Worm (Caenorhabditis elegans) whole organism, L3 larva: ENCODE results near the gene F19B6.10.

ENCODE experiments used
- R02D3.7 ChIP-seq: fragments of 150-350 bp; optimal IDR thresholded peaks from 2 replicates; lab custom pipeline; 2014; ENCODE audit warnings: missing biosample characterization, missing genetic modification characterization
- ceh-9 ChIP-seq: sonication (generic microtip); optimal IDR thresholded peaks from 2 replicates; lab custom pipeline; 2018; ENCODE audit warnings: missing biosample characterization, missing genetic modification characterization
- elt-1 ChIP-seq: fragments of 150-350 bp; optimal IDR thresholded peaks from 2 replicates; lab custom pipeline; 2014; ENCODE audit warnings: missing biosample characterization, missing genetic modification characterization
- nhr-237 ChIP-seq: fragments of 150-350 bp; optimal IDR thresholded peaks from 2 replicates; lab custom pipeline; 2014; ENCODE audit warnings: missing biosample characterization, missing genetic modification characterization
- nhr-25 ChIP-seq: sonication (generic microtip); optimal IDR thresholded peaks from 2 replicates; lab custom pipeline; 2017; ENCODE audit warnings: missing biosample characterization, missing genetic modification characterization
- nhr-28 ChIP-seq: fragments of 150-350 bp; optimal IDR thresholded peaks from 2 replicates; lab custom pipeline; 2014; ENCODE audit warnings: missing biosample characterization, missing genetic modification characterization
- nhr-43 ChIP-seq: sonication (generic microtip); optimal IDR thresholded peaks from 2 replicates; lab custom pipeline; 2016; ENCODE audit warnings: mild to moderate bottlenecking, missing genetic modification characterization, missing compliant biosample characterization; ENCODE audit not compliant: poor library complexity, severe bottlenecking
- tbx-2 ChIP-seq: sonication (generic microtip); optimal IDR thresholded peaks from 2 replicates; lab custom pipeline; 2016; ENCODE audit warnings: mild to moderate bottlenecking, missing genetic modification characterization, missing compliant biosample characterization

Gene F19B6.10

DNA sequence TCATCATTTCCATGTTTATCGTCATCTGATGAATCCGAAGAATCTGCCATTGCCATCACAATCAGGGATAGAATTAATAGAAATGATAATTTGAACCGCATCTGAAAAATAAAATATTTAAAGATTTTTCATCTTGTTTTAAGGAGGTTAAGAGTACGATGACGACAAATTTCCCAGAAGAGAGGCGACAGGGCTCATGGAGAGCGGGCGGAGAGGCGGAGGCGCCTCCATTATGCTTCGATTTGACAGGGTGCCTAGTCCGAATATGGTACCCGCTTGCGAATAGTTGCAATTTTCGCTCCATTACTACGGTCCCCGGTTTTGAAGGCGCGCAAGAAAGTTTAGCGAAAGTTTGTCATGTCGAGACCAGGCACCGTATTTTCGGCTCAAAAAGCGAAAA is 48.1 kb downstream of the F19B6.10 start, which contains the start of gene F28D1.6:
Gene F28D1.6 (minus strand): TSS at position 101 of the 400 bp plus-strand sequence.
- TF ChIP-seq nhr-43 (tag; lab: Kevin White, UChicago) (no peak), elt-1 (tag; lab: Kevin White, UChicago) (no peak), nhr-25 (tag; lab: Kevin White, UChicago) (no peak), R02D3.7 (no peak), ceh-9 (no peak), nhr-28 (tag; lab: Kevin White, UChicago) (no peak), tbx-2 (tag; lab: Kevin White, UChicago) (no peak), nhr-237 (no peak)
- TF ChIP-seq, all 47 proteins: peak for 0
